Fruit fly (Drosophila melanogaster) whole organism, embryonic: ENCODE results near the gene mRF1.

ENCODE experiments used
- CG10321 ChIP-seq: fragments of 200-800 bp; sonication (Bioruptor generic); IDR thresholded peaks from 2 replicates; pipeline ENCODE4 v1.3.6; 2022; ENCODE audit warnings: missing biosample characterization, missing genetic modification characterization
- CG10959 ChIP-seq: fragments of 200-800 bp; sonication (Bioruptor generic); IDR thresholded peaks from 2 replicates; pipeline ENCODE4 v1.3.6; 2022; ENCODE audit warnings: missing biosample characterization, missing genetic modification characterization
- CG13287 ChIP-seq: fragments of 200-800 bp; sonication (Bioruptor generic); IDR thresholded peaks from 2 replicates; pipeline ENCODE4 v1.3.6; 2022; ENCODE audit warnings: missing biosample characterization, missing genetic modification characterization; ENCODE audit not compliant: partially characterized antibody
- CG13296 ChIP-seq: fragments of 200-800 bp; sonication (Bioruptor generic); optimal IDR thresholded peaks from 3 replicates; lab custom pipeline; 2018; ENCODE audit warnings: missing biosample characterization, mild to moderate bottlenecking, missing genetic modification characterization
- CG14014 ChIP-seq: fragments of 200-800 bp; sonication (Bioruptor generic); IDR thresholded peaks from 2 replicates; pipeline ENCODE4 v1.3.6; 2022; ENCODE audit warnings: missing biosample characterization, missing genetic modification characterization
- CG15479 ChIP-seq: fragments of 200-800 bp; sonication (Bioruptor generic); optimal IDR thresholded peaks from 3 replicates; lab custom pipeline; 2019; ENCODE audit warnings: missing biosample characterization, mild to moderate bottlenecking, missing genetic modification characterization, moderate library complexity
- CG17802 ChIP-seq: fragments of 200-800 bp; sonication (Bioruptor generic); optimal IDR thresholded peaks from 2 replicates; lab custom pipeline; 2018; ENCODE audit warnings: missing biosample characterization, mild to moderate bottlenecking, missing genetic modification characterization, moderate library complexity
- CG2120 ChIP-seq: fragments of 200-800 bp; sonication (Bioruptor generic); optimal IDR thresholded peaks from 3 replicates; lab custom pipeline; 2016; ENCODE audit warnings: missing biosample characterization, missing genetic modification characterization
- CG31441 ChIP-seq: fragments of 200-800 bp; sonication (Bioruptor generic); IDR thresholded peaks from 2 replicates; pipeline ENCODE4 v1.3.6; 2022; ENCODE audit warnings: missing biosample characterization, missing genetic modification characterization
- CG42726 ChIP-seq: fragments of 200-800 bp; sonication (Bioruptor generic); IDR thresholded peaks from 2 replicates; pipeline ENCODE4 v1.3.6; 2022; ENCODE audit warnings: missing biosample characterization, missing genetic modification characterization; ENCODE audit not compliant: partially characterized antibody
- CG7928 ChIP-seq: fragments of 200-800 bp; sonication (Bioruptor generic); optimal IDR thresholded peaks from 2 replicates; lab custom pipeline; 2017; ENCODE audit warnings: missing biosample characterization, mild to moderate bottlenecking, missing genetic modification characterization
- CG9215 ChIP-seq: fragments of 200-800 bp; sonication (Bioruptor generic); IDR thresholded peaks from 2 replicates; pipeline ENCODE4 v1.3.6; 2022; ENCODE audit warnings: missing biosample characterization, missing genetic modification characterization
- CG9437 ChIP-seq: fragments of 200-800 bp; sonication (Bioruptor generic); optimal IDR thresholded peaks from 2 replicates; lab custom pipeline; 2018; ENCODE audit warnings: missing biosample characterization, mild to moderate bottlenecking, missing genetic modification characterization
- CG9932 ChIP-seq: fragments of 200-800 bp; sonication (Bioruptor generic); IDR thresholded peaks from 2 replicates; pipeline ENCODE4 v1.3.6; 2022; ENCODE audit warnings: missing biosample characterization, missing genetic modification characterization
- D ChIP-seq, 2 experiments: fragments of 200-800 bp in 1 of 2; fragments of >200 bp in 1 of 2; sonication (Bioruptor generic) in 1 of 2; optimal IDR thresholded peaks; 2 replicates in 1 of 2; 3 replicates in 1 of 2; lab custom pipeline; 2017; ENCODE audit warnings: mild to moderate bottlenecking in 1 of 2, missing biosample characterization in 1 of 2, missing genetic modification characterization in 1 of 2, missing genetic modification reagents in 1 of 2
- E2f1 ChIP-seq: fragments of 200-800 bp; sonication (Bioruptor generic); IDR thresholded peaks from 2 replicates; pipeline ENCODE4 v1.3.6; 2022; ENCODE audit warnings: missing biosample characterization, missing genetic modification characterization
- Ets65A ChIP-seq: fragments of 200-800 bp; sonication (Bioruptor generic); peaks from one replicate; lab custom pipeline; 2016; ENCODE audit warnings: missing biosample characterization, missing genetic modification characterization
- Kr ChIP-seq: fragments of 200-800 bp; sonication (Bioruptor generic); optimal IDR thresholded peaks from 2 replicates; lab custom pipeline; 2017; ENCODE audit warnings: missing biosample characterization, mild to moderate bottlenecking, missing genetic modification characterization
- Oaz ChIP-seq: fragments of 200-800 bp; sonication (Bioruptor generic); IDR thresholded peaks from 2 replicates; pipeline ENCODE4 v1.3.6; 2022; ENCODE audit warnings: missing biosample characterization, missing genetic modification characterization
- Rx ChIP-seq: fragments of 200-800 bp; sonication (Bioruptor generic); IDR thresholded peaks from 2 replicates; pipeline ENCODE4 v1.3.6; 2022; ENCODE audit warnings: missing biosample characterization, missing genetic modification characterization
- Sry-β ChIP-seq: fragments of 200-800 bp; sonication (Bioruptor generic); optimal IDR thresholded peaks from 2 replicates; lab custom pipeline; 2018; ENCODE audit warnings: missing biosample characterization, mild to moderate bottlenecking, missing genetic modification characterization, moderate library complexity
- Stat92E ChIP-seq, 3 experiments: fragments of >200 bp in 2 of 3; fragments of 200-800 bp in 1 of 3; sonication (Bioruptor generic) in 1 of 3; optimal IDR thresholded peaks; 2 replicates each; lab custom pipeline; 2017 to 2019; ENCODE audit warnings: missing biosample characterization in 3 of 3, missing genetic modification characterization in 3 of 3, mild to moderate bottlenecking in 1 of 3, moderate library complexity in 1 of 3
- Xbp1 ChIP-seq: fragments of 200-800 bp; sonication (Bioruptor generic); optimal IDR thresholded peaks from 3 replicates; lab custom pipeline; 2016; ENCODE audit warnings: missing biosample characterization, mild to moderate bottlenecking, missing genetic modification characterization
- az2 ChIP-seq: fragments of 200-800 bp; sonication (Bioruptor generic); optimal IDR thresholded peaks from 3 replicates; lab custom pipeline; 2016; ENCODE audit warnings: missing biosample characterization, missing genetic modification characterization
- bab2 ChIP-seq: fragments of 200-800 bp; sonication (Bioruptor generic); optimal IDR thresholded peaks from 2 replicates; lab custom pipeline; 2016; ENCODE audit warnings: missing biosample characterization, missing genetic modification characterization
- bsh ChIP-seq, 2 experiments: fragments of 200-800 bp; sonication (Bioruptor generic); optimal IDR thresholded peaks; 2 replicates each; lab custom pipeline; 2017 to 2018; ENCODE audit warnings: mild to moderate bottlenecking in 2 of 2, missing biosample characterization in 2 of 2, missing genetic modification characterization in 2 of 2, moderate library complexity in 1 of 2
- cad ChIP-seq: fragments of >200 bp; optimal IDR thresholded peaks from 2 replicates; lab custom pipeline; 2017; ENCODE audit warnings: missing biosample characterization, missing genetic modification characterization
- chinmo ChIP-seq: fragments of 200-800 bp; sonication (Bioruptor generic); IDR thresholded peaks from 4 replicates; pipeline ENCODE4 v1.3.6; 2022; ENCODE audit warnings: missing biosample characterization, missing genetic modification characterization; ENCODE audit not compliant: partially characterized antibody
- chn ChIP-seq: fragments of 200-800 bp; sonication (Bioruptor generic); optimal IDR thresholded peaks from 2 replicates; lab custom pipeline; 2016; ENCODE audit warnings: missing biosample characterization, missing genetic modification characterization
- ci ChIP-seq: fragments of 200-800 bp; sonication (Bioruptor generic); IDR thresholded peaks from 3 replicates; pipeline ENCODE4 v1.3.6; 2022; ENCODE audit warnings: missing biosample characterization, missing genetic modification characterization
- eve ChIP-seq, 2 experiments: fragments of >200 bp; optimal IDR thresholded peaks; 2 replicates each; lab custom pipeline; 2017; ENCODE audit warnings: missing biosample characterization in 2 of 2, missing genetic modification characterization in 2 of 2
- grn ChIP-seq: fragments of 200-800 bp; sonication (Bioruptor generic); optimal IDR thresholded peaks from 3 replicates; lab custom pipeline; 2017; ENCODE audit warnings: missing biosample characterization, missing genetic modification characterization
- gt ChIP-seq: fragments of 200-800 bp; sonication (Bioruptor generic); IDR thresholded peaks from 2 replicates; pipeline ENCODE4 v1.3.6; 2022; ENCODE audit warnings: missing biosample characterization, missing genetic modification characterization
- kni ChIP-seq: fragments of 200-800 bp; sonication (Bioruptor generic); optimal IDR thresholded peaks from 3 replicates; lab custom pipeline; 2017; ENCODE audit warnings: mild to moderate bottlenecking, missing biosample characterization, missing genetic modification reagents, missing genetic modification characterization
- phol ChIP-seq: fragments of 200-800 bp; sonication (Bioruptor generic); optimal IDR thresholded peaks from 3 replicates; lab custom pipeline; 2018; ENCODE audit warnings: missing biosample characterization, mild to moderate bottlenecking, missing genetic modification characterization, moderate library complexity
- ro ChIP-seq: fragments of 200-800 bp; sonication (Bioruptor generic); IDR thresholded peaks from 2 replicates; pipeline ENCODE4 v1.3.6; 2022; ENCODE audit warnings: missing biosample characterization, missing genetic modification characterization
- sens-2 ChIP-seq: fragments of 200-800 bp; sonication (Bioruptor generic); IDR thresholded peaks from 2 replicates; pipeline ENCODE4 v1.3.6; 2022; ENCODE audit warnings: missing biosample characterization, missing genetic modification characterization
- sima ChIP-seq: fragments of 200-800 bp; sonication (Bioruptor generic); optimal IDR thresholded peaks from 2 replicates; lab custom pipeline; 2016; ENCODE audit warnings: missing biosample characterization, missing genetic modification characterization
- slbo ChIP-seq: fragments of 200-800 bp; sonication (Bioruptor generic); IDR thresholded peaks from 2 replicates; pipeline ENCODE4 v1.3.6; 2022; ENCODE audit warnings: missing biosample characterization, missing genetic modification characterization
- tgo ChIP-seq: fragments of 200-800 bp; sonication (Bioruptor generic); IDR thresholded peaks from 3 replicates; pipeline ENCODE4 v1.3.6; 2022; ENCODE audit warnings: missing biosample characterization, missing genetic modification characterization
- tio ChIP-seq: fragments of 200-800 bp; sonication (Bioruptor generic); optimal IDR thresholded peaks from 2 replicates; lab custom pipeline; 2017; ENCODE audit warnings: missing biosample characterization, missing genetic modification characterization, inconsistent platforms
- tll ChIP-seq, 2 experiments: fragments of 200-800 bp in 1 of 2; fragments of >200 bp in 1 of 2; sonication (Bioruptor generic) in 1 of 2; optimal IDR thresholded peaks; 2 replicates each; lab custom pipeline; 2017 to 2019; ENCODE audit warnings: missing biosample characterization in 2 of 2, missing genetic modification characterization in 2 of 2, mild to moderate bottlenecking in 1 of 2, moderate library complexity in 1 of 2
- twi ChIP-seq: fragments of 200-800 bp; optimal IDR thresholded peaks from 2 replicates; lab custom pipeline; 2019; ENCODE audit warnings: missing biosample characterization, mild to moderate bottlenecking, missing genetic modification characterization, moderate library complexity
- unc-4 ChIP-seq: fragments of 200-800 bp; sonication (Bioruptor generic); IDR thresholded peaks from 2 replicates; pipeline ENCODE4 v1.3.6; 2022; ENCODE audit warnings: missing biosample characterization, missing genetic modification characterization; ENCODE audit not compliant: partially characterized antibody
- zen ChIP-seq: fragments of 200-800 bp; sonication (Bioruptor generic); optimal IDR thresholded peaks from 3 replicates; lab custom pipeline; 2018; ENCODE audit warnings: missing biosample characterization, mild to moderate bottlenecking, missing genetic modification characterization, moderate library complexity

mRF1 gene

DNA sequence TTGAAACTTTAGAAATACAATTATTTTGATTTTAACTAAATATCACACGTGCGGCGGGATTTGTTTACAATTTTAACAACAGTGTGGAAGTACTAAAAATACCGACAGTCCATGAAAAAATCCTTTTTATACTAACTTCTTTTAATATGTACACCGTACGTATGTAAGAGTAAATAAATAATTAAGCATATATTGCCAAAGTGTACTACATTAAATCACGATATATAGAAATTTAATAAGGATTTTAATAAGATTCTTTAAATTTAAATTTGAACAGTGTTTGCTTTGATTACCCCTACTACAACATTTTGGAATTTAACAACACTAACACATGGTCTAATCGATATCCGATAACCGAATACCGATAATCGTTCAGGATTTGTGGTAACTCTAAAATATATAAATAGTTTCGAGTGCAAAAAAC is 2.5 kb downstream of the mRF1 start, which contains the start of the genes Ski6 and CG16812 (continued):
- peak; percentile 65 for TF ChIP-seq CG13287 (GFP tag; lab: Robert Waterston, UW)
- 0 out of 3 replicates have a peak, but pooled peaks have one; percentile 20 for TF ChIP-seq ci (GFP tag; lab: Robert Waterston, UW)
- TF ChIP-seq tgo: peak; percentile 58; the same call in 2 of the 3 replicates
- TF ChIP-seq bab2 (GFP tag; lab: Kevin White, UChicago): peak; percentile 54
- no peak for TF ChIP-seq CG17802 (tag; lab: Kevin White, UChicago)
- TF ChIP-seq chn (GFP tag; lab: Kevin White, UChicago): peak; percentile 35
- TF ChIP-seq CG42726: no peak
- TF ChIP-seq slbo (GFP tag; lab: Robert Waterston, UW): peak; percentile 77
- peak; percentile 68 for TF ChIP-seq E2f1 (GFP tag; lab: Robert Waterston, UW)
- TF ChIP-seq CG13296 (GFP tag; lab: Kevin White, UChicago): peak; percentile 62
- TF ChIP-seq az2 (GFP tag; lab: Kevin White, UChicago): peak; percentile 71
- no peak for TF ChIP-seq CG7928 (GFP tag; lab: Kevin White, UChicago)
- TF ChIP-seq Xbp1 (GFP tag; lab: Kevin White, UChicago): peak; percentile 74
- TF ChIP-seq chinmo (GFP tag; lab: Robert Waterston, UW): no peak
- TF ChIP-seq phol (tag; lab: Kevin White, UChicago): peak; percentile 82
- peak; percentile 50 for TF ChIP-seq CG9215 (GFP tag; lab: Robert Waterston, UW)

DNA sequence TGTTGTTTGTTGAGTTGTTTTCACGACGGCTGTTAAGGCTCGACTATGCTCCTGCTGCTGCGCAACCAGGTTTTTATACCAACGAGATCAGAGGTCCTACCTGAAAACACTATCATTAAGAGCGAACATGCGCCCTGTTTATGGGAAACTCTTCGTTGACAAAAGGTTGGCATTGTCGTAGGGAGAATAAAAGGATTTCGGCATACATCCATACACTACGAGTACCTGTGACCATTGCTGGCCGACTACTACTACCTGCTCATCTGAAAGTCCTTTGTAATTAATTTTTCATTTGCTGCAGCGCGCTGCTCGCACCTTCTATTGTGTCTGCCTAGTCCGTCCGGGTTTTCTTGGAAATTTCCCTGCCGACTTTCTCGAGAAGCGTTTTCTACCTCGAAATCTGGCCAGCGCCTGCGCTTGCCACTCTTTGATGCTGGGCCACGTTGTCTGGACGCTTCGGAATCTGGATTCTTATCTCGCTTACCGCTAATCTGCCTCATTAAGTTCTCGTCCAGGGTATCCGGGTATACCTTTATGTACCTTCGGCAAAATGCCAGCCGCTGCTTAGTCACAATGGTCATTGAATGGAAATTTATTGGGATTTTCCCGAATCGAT is 5.6 kb downstream of the mRF1 start, which contains the start of gene CG15480:
Gene CG15480 (minus strand): TSS at position 51 of the 616 bp plus-strand sequence.
- TF ChIP-seq unc-4 (no peak), Sry-β (no peak), CG14014 (GFP tag; lab: Robert Waterston, UW) (no peak), CG15479 (GFP tag; lab: Kevin White, UChicago) (peak; percentile 97), CG31441 (GFP tag; lab: Robert Waterston, UW) (no peak), Ets65A (GFP tag; lab: Kevin White, UChicago) (peak; percentile 48), tll (GFP tag; optimal IDR thresholded peaks at IDR 0.05; lab: Kevin White, UChicago) (peak in 1 of 2 experiments; percentile 96), ro (no peak), zen (tag; lab: Kevin White, UChicago) (peak; percentile 99), CG9932 (GFP tag; lab: Robert Waterston, UW) (no peak), bsh (GFP tag; optimal IDR thresholded peaks at IDR 0.05; lab: Kevin White, UChicago) (no peak), Stat92E (GFP tag; optimal IDR thresholded peaks at IDR 0.05; lab: Kevin White, UChicago) (peak in 1 of 3 experiments; percentile 91), CG10959 (GFP tag; lab: Robert Waterston, UW) (no peak), Oaz (GFP tag; lab: Robert Waterston, UW) (no peak), Kr (GFP tag; lab: Kevin White, UChicago) (peak; percentile 90), twi (peak; percentile 62), kni (GFP tag; lab: Kevin White, UChicago) (peak; percentile 49), CG2120 (GFP tag; lab: Kevin White, UChicago) (no peak), Rx (GFP tag; lab: Robert Waterston, UW) (no peak), chinmo (GFP tag; lab: Robert Waterston, UW) (0 out of 4 replicates have a peak, but pooled peaks have one; percentile 5), CG10321 (GFP tag; lab: Robert Waterston, UW) (no peak), D (optimal IDR thresholded peaks at IDR 0.05; lab: Kevin White, UChicago) (peak; percentile 99), D (GFP tag; optimal IDR thresholded peaks at IDR 0.05; lab: Kevin White, UChicago) (no peak), gt (GFP tag; lab: Robert Waterston, UW) (0 out of 2 replicates have a peak, but pooled peaks have one; percentile 18), cad (GFP tag; lab: Kevin White, UChicago) (peak; percentile 78), sens-2 (GFP tag; lab: Robert Waterston, UW) (no peak), CG9437 (no peak), tio (GFP tag; lab: Kevin White, UChicago) (no peak), eve (GFP tag; optimal IDR thresholded peaks at IDR 0.05; lab: Kevin White, UChicago) (no peak), sima (no peak), grn (GFP tag; lab: Kevin White, UChicago) (peak; percentile 67)
